Worm (Caenorhabditis elegans) whole organism, L2 larva: Measurements from ENCODE around the gene T01C3.2.

Experiments
- ama-1 ChIP-seq: fragments of 150-350 bp; optimal IDR thresholded peaks from 2 replicates; lab custom pipeline; 2018; ENCODE audit warnings: inconsistent platforms
- ceh-16 ChIP-seq: fragments of 150-350 bp; optimal IDR thresholded peaks from 2 replicates; lab custom pipeline; 2014; ENCODE audit warnings: missing biosample characterization, missing genetic modification characterization
- crh-2 ChIP-seq: sonication (generic microtip); optimal IDR thresholded peaks from 2 replicates; lab custom pipeline; 2017; ENCODE audit warnings: missing biosample characterization, missing genetic modification characterization
- elt-3 ChIP-seq: sonication (generic microtip); optimal IDR thresholded peaks from 2 replicates; lab custom pipeline; 2017; ENCODE audit warnings: missing biosample characterization, missing genetic modification characterization
- fos-1 ChIP-seq: fragments of 150-350 bp; optimal IDR thresholded peaks from 2 replicates; lab custom pipeline; 2014; ENCODE audit warnings: missing biosample characterization, missing genetic modification characterization
- lin-13 ChIP-seq: fragments of 150-350 bp; optimal IDR thresholded peaks from 2 replicates; lab custom pipeline; 2014; ENCODE audit warnings: missing biosample characterization, missing genetic modification reagents, missing genetic modification characterization
- nhr-23 ChIP-seq: fragments of 150-350 bp; optimal IDR thresholded peaks from 2 replicates; lab custom pipeline; 2014; ENCODE audit warnings: missing biosample characterization, missing genetic modification reagents, missing genetic modification characterization
- skn-1 ChIP-seq: sonication (generic microtip); optimal IDR thresholded peaks from 2 replicates; lab custom pipeline; 2017; ENCODE audit warnings: missing biosample characterization, missing genetic modification characterization
- unc-55 ChIP-seq: fragments of 150-350 bp; sonication (generic microtip); optimal IDR thresholded peaks from 3 replicates; lab custom pipeline; 2014; ENCODE audit warnings: missing biosample characterization, missing genetic modification reagents, missing genetic modification characterization
- unc-62 ChIP-seq: fragments of 150-350 bp; optimal IDR thresholded peaks from 2 replicates; lab custom pipeline; 2014; ENCODE audit warnings: missing biosample characterization, missing genetic modification reagents, missing genetic modification characterization
- ztf-1 ChIP-seq: fragments of 200-800 bp; sonication (Bioruptor generic); conservative IDR thresholded peaks from 2 replicates; pipeline ENCODE4 v1.3.6; 2022; ENCODE audit warnings: missing genetic modification characterization, missing compliant biosample characterization

DNA sequence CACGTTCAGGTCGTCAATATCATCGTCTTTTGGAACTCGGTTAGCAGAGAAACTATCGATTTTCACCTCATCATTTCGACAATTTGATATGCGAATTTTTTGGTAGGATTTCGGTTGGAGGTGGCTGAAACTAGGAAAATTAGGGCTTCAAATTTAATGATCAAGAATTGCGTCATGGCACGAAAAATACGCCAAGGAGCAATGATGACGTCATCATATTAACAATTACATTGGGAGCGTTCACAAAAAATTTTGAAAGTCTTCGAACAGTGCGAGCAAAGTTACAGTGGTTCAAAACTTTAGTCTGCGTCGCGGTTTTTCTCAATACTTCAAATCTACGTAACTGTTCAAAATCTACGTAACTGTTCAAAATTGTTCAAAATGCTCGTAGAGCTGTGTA, 48.1 kb upstream of the T01C3.2 start:
- TF ChIP-seq nhr-23 (tag; lab: Kevin White, UChicago) (no peak), ama-1 (lab: Kevin White, UChicago) (no peak), ztf-1 (GFP tag; lab: Robert Waterston, UW) (no peak), crh-2 (tag; lab: Kevin White, UChicago) (no peak), elt-3 (tag; lab: Kevin White, UChicago) (no peak), ceh-16 (tag; lab: Kevin White, UChicago) (no peak), unc-62 (GFP tag; lab: Kevin White, UChicago) (no peak), lin-13 (no peak), unc-55 (GFP tag; lab: Kevin White, UChicago) (no peak), skn-1 (tag; lab: Kevin White, UChicago) (no peak), fos-1 (tag; lab: Kevin White, UChicago) (no peak)
